Worm (Caenorhabditis elegans) whole organism, mixed stage, embryonic: ENCODE data around the gene spig-9.

ENCODE experiments used
- M03D4.4 ChIP-seq: sonication (generic microtip); optimal IDR thresholded peaks from 2 replicates; lab custom pipeline; 2017; ENCODE audit warnings: mild to moderate bottlenecking, missing genetic modification characterization, missing compliant biosample characterization
- bed-3 ChIP-seq: fragments of 200-800 bp; sonication (Bioruptor generic); optimal IDR thresholded peaks from 3 replicates; lab custom pipeline; 2018; ENCODE audit warnings: mild to moderate bottlenecking, missing genetic modification characterization, moderate library complexity, missing compliant biosample characterization
- blmp-1 ChIP-seq: fragments of 150-350 bp; optimal IDR thresholded peaks from 2 replicates; lab custom pipeline; 2014; ENCODE audit warnings: missing biosample characterization, missing genetic modification characterization
- ceh-39 ChIP-seq: fragments of 150-350 bp; optimal IDR thresholded peaks from 2 replicates; lab custom pipeline; 2014; ENCODE audit warnings: missing biosample characterization, missing genetic modification characterization
- ceh-83 ChIP-seq: fragments of 200-800 bp; sonication (Bioruptor generic); optimal IDR thresholded peaks from 2 replicates; lab custom pipeline; 2018; ENCODE audit warnings: mild to moderate bottlenecking, missing genetic modification characterization, missing compliant biosample characterization
- ces-1 ChIP-seq: fragments of 150-350 bp; optimal IDR thresholded peaks from 2 replicates; lab custom pipeline; 2014; ENCODE audit warnings: missing biosample characterization, missing genetic modification reagents, missing genetic modification characterization
- cnd-1 ChIP-seq: fragments of 200-800 bp; sonication (Bioruptor generic); optimal IDR thresholded peaks from 2 replicates; lab custom pipeline; 2018; ENCODE audit warnings: mild to moderate bottlenecking, missing genetic modification characterization, missing compliant biosample characterization
- elt-1 ChIP-seq: sonication (generic microtip); optimal IDR thresholded peaks from 2 replicates; lab custom pipeline; 2017; ENCODE audit warnings: missing genetic modification characterization, mild to moderate bottlenecking, missing compliant biosample characterization, antibody characterized with exemption, moderate library complexity, borderline replicate concordance; ENCODE audit not compliant: insufficient read depth
- elt-3 ChIP-seq: fragments of 150-350 bp; optimal IDR thresholded peaks from 2 replicates; lab custom pipeline; 2014; ENCODE audit warnings: missing biosample characterization, missing genetic modification characterization
- flh-1 ChIP-seq: fragments of 200-800 bp; sonication (Bioruptor generic); optimal IDR thresholded peaks from 2 replicates; lab custom pipeline; 2018; ENCODE audit warnings: mild to moderate bottlenecking, missing genetic modification characterization, moderate library complexity, missing compliant biosample characterization
- ham-2 ChIP-seq: fragments of 200-800 bp; sonication (Bioruptor generic); optimal IDR thresholded peaks from 2 replicates; lab custom pipeline; 2018; ENCODE audit warnings: mild to moderate bottlenecking, missing genetic modification characterization, missing compliant biosample characterization
- hlh-1 ChIP-seq: fragments of 150-350 bp; optimal IDR thresholded peaks from 2 replicates; lab custom pipeline; 2014; ENCODE audit warnings: missing biosample characterization, missing genetic modification reagents, missing genetic modification characterization
- lin-13 ChIP-seq: fragments of 150-350 bp; optimal IDR thresholded peaks from 2 replicates; lab custom pipeline; 2014; ENCODE audit warnings: missing biosample characterization, missing genetic modification characterization
- lsy-2 ChIP-seq: fragments of 150-350 bp; optimal IDR thresholded peaks from 2 replicates; lab custom pipeline; 2014; ENCODE audit warnings: missing biosample characterization, missing genetic modification characterization
- mab-5 ChIP-seq: fragments of 150-350 bp; optimal IDR thresholded peaks from 2 replicates; lab custom pipeline; 2014; ENCODE audit warnings: missing biosample characterization, missing genetic modification characterization
- mep-1 ChIP-seq: fragments of 150-350 bp; optimal IDR thresholded peaks from 2 replicates; lab custom pipeline; 2017; ENCODE audit warnings: missing biosample characterization, missing genetic modification reagents, missing genetic modification characterization, inconsistent platforms
- mls-2 ChIP-seq: sonication (generic microtip); optimal IDR thresholded peaks from 2 replicates; lab custom pipeline; 2016; ENCODE audit warnings: mild to moderate bottlenecking, missing genetic modification characterization, moderate library complexity, missing compliant biosample characterization
- nhr-237 ChIP-seq: fragments of 150-350 bp; optimal IDR thresholded peaks from 2 replicates; lab custom pipeline; 2014; ENCODE audit warnings: missing biosample characterization, missing genetic modification characterization
- nhr-28 ChIP-seq: fragments of 150-350 bp; optimal IDR thresholded peaks from 2 replicates; lab custom pipeline; 2014; ENCODE audit warnings: missing biosample characterization, missing genetic modification characterization
- nhr-76 ChIP-seq: sonication (generic microtip); optimal IDR thresholded peaks from 2 replicates; lab custom pipeline; 2017; ENCODE audit warnings: missing biosample characterization, missing genetic modification characterization
- pha-4 ChIP-seq: fragments of 150-350 bp; optimal IDR thresholded peaks from 2 replicates; lab custom pipeline; 2018; ENCODE audit warnings: missing biosample characterization, missing genetic modification reagents, missing genetic modification characterization
- sem-2 ChIP-seq: fragments of 200-800 bp; sonication (Bioruptor generic); optimal IDR thresholded peaks from 2 replicates; lab custom pipeline; 2018; ENCODE audit warnings: mild to moderate bottlenecking, missing genetic modification characterization, missing compliant biosample characterization
- snpc-4 ChIP-seq: fragments of 150-350 bp; optimal IDR thresholded peaks from 2 replicates; lab custom pipeline; 2014; ENCODE audit warnings: missing biosample characterization, missing genetic modification characterization
- sptf-1 ChIP-seq: sonication (generic microtip); optimal IDR thresholded peaks from 2 replicates; lab custom pipeline; 2017; ENCODE audit warnings: mild to moderate bottlenecking, missing genetic modification characterization, moderate library complexity, missing compliant biosample characterization
- tbx-8 ChIP-seq: fragments of 200-800 bp; sonication (Bioruptor generic); optimal IDR thresholded peaks from 2 replicates; lab custom pipeline; 2018; ENCODE audit warnings: mild to moderate bottlenecking, missing genetic modification characterization, moderate library complexity, missing compliant biosample characterization
- unc-120 ChIP-seq: sonication (generic microtip); optimal IDR thresholded peaks from 2 replicates; lab custom pipeline; 2017; ENCODE audit warnings: missing genetic modification characterization, missing compliant biosample characterization; ENCODE audit not compliant: poor library complexity, severe bottlenecking
- unc-39 ChIP-seq: fragments of 150-350 bp; optimal IDR thresholded peaks from 2 replicates; lab custom pipeline; 2014; ENCODE audit warnings: missing biosample characterization, missing genetic modification characterization
- unc-62 ChIP-seq: fragments of 150-350 bp; optimal IDR thresholded peaks from 2 replicates; lab custom pipeline; 2014; ENCODE audit warnings: missing biosample characterization, missing genetic modification reagents, missing genetic modification characterization
- ztf-11 ChIP-seq: fragments of 150-350 bp; optimal IDR thresholded peaks from 2 replicates; lab custom pipeline; 2014; ENCODE audit warnings: missing biosample characterization, missing genetic modification characterization

spig-9 gene

DNA sequence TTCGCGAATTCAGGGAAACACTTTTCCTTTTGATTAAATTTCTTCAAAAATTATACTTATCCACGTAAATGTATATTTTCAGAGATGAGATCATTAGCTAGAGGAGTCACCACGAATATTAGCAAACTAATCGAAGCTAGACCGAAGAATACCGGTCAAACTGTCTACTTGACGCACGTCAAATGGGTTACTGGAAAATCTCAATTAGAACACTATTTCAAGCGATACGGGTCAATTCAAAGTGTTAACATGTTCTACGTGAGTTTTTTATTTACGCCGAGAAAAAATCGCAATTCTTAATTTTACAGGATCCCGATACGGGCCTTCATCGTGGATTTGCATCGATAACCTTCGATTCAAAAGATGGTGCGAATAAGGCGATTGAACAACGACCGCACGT, 45.9 kb downstream of the spig-9 start, which contains the start of gene slrp-1:
TSS of gene slrp-1 (plus strand) at position 83 of the 400 bp plus-strand sequence.
- TF ChIP-seq elt-1 (tag; lab: Kevin White, UChicago), result no peak
- no peak for TF ChIP-seq ces-1 (GFP tag; lab: Kevin White, UChicago)
- TF ChIP-seq nhr-237 (tag; lab: Kevin White, UChicago), result no peak
- no peak for TF ChIP-seq blmp-1 (tag; lab: Kevin White, UChicago)

DNA sequence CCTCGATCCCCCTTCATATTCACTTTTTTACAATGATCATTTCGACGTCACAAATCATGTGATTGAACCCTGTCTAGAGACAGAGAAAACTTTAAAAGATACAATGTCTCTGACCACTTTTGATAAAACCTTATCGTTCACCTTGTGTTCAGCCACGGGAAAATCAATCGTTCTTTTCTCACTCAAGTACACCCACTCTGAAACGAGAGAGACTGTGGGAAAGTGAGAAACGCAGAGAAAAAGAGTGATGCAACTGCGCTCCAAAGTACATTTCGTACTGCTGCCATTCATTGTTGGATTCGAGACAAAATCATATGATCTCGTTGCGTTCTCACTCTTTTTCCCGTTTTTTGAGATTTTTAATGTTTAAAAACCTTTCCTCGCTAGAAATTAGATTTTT, 46.5 kb downstream of the spig-9 start:
- TF ChIP-seq mab-5, result no peak
- peak; percentile 57 for TF ChIP-seq nhr-237 (tag; lab: Kevin White, UChicago)
- TF ChIP-seq cnd-1 (tag; lab: Kevin White, UChicago), result no peak
- TF ChIP-seq lsy-2, result peak; percentile 25
- peak; percentile 79 for TF ChIP-seq mep-1 (tag; lab: Kevin White, UChicago)
- TF ChIP-seq unc-62 (GFP tag; lab: Kevin White, UChicago), result peak; percentile 20
- TF ChIP-seq ceh-39 (tag; lab: Kevin White, UChicago), result peak; percentile 6
- peak; percentile 71 for TF ChIP-seq hlh-1 (tag; lab: Kevin White, UChicago)
- TF ChIP-seq unc-39 (tag; lab: Kevin White, UChicago), result no peak
- no peak for TF ChIP-seq ztf-11
- peak; percentile 54 for TF ChIP-seq pha-4
- TF ChIP-seq ces-1 (GFP tag; lab: Kevin White, UChicago), result peak; percentile 47

DNA sequence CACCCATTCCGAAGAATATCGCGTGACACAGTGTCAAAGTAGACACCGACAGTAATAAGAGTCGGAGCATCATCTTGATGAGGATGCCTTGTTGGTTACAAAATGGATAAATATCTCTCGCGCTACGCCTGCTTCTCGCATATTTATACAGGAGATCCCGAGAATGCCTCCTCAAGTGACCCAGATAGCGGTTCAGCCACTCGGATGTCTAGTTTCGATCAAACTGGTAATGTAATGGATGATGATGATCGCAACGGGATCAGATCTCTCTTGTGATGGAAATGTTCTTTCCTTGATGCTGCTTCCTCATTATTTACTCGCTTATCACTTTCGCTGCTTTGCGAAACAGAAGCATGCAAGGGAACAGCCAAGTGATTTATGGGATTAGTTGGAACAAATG, 47.8 kb downstream of the spig-9 start, which contains the start of gene grl-17:
TSS of gene grl-17 (minus strand) at position 101 of the 400 bp plus-strand sequence.
- TF ChIP-seq flh-1 (no peak), M03D4.4 (tag; lab: Kevin White, UChicago) (no peak), snpc-4 (tag; lab: Kevin White, UChicago) (no peak), mab-5 (no peak), sem-2 (GFP tag; lab: Kevin White, UChicago) (no peak), ham-2 (GFP tag; lab: Kevin White, UChicago) (no peak), pha-4 (no peak), lin-13 (tag; lab: Kevin White, UChicago) (no peak), mls-2 (tag; lab: Kevin White, UChicago) (no peak), unc-62 (GFP tag; lab: Kevin White, UChicago) (no peak), ceh-83 (no peak), elt-3 (no peak), bed-3 (GFP tag; lab: Kevin White, UChicago) (no peak), hlh-1 (tag; lab: Kevin White, UChicago) (no peak), blmp-1 (tag; lab: Kevin White, UChicago) (no peak)
- TF ChIP-seq, all 35 proteins: peak for 0

DNA sequence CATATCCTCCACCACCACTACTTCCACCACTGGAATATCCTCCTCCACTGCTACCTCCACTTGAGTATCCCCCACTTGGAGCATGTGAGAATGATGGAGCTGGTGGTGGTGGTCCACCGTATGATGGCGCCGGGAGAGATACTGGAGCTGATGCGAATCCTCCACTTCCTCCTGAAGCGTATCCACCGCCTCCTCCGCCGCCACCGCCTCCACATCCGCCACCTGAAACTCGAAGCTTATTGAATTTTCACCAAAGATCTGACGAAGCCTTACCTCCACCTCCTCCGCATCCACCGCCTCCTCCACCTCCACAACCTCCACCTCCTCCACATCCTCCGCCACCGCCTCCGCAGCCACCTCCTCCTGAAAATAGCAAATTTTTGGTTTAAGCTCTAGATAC, 48.9 kb downstream of the spig-9 start:
- TF ChIP-seq lin-13 (tag; lab: Kevin White, UChicago), result no peak
- TF ChIP-seq unc-120 (tag; lab: Kevin White, UChicago), result no peak
- TF ChIP-seq nhr-76 (tag; lab: Kevin White, UChicago), result no peak
- no peak for TF ChIP-seq mab-5
- TF ChIP-seq sptf-1 (tag; lab: Kevin White, UChicago), result no peak
- TF ChIP-seq sem-2 (GFP tag; lab: Kevin White, UChicago), result no peak
- TF ChIP-seq cnd-1 (tag; lab: Kevin White, UChicago), result no peak
- no peak for TF ChIP-seq tbx-8
- TF ChIP-seq unc-39 (tag; lab: Kevin White, UChicago), result no peak
- no peak for TF ChIP-seq nhr-28 (tag; lab: Kevin White, UChicago)
- no peak for TF ChIP-seq ceh-83
- no peak for TF ChIP-seq ztf-11
- no peak for TF ChIP-seq ceh-39 (tag; lab: Kevin White, UChicago)
- no peak for TF ChIP-seq lsy-2
- TF ChIP-seq M03D4.4 (tag; lab: Kevin White, UChicago), result no peak
- no peak for TF ChIP-seq ces-1 (GFP tag; lab: Kevin White, UChicago)
- TF ChIP-seq mep-1 (tag; lab: Kevin White, UChicago), result no peak
- TF ChIP-seq blmp-1 (tag; lab: Kevin White, UChicago), result no peak
- TF ChIP-seq bed-3 (GFP tag; lab: Kevin White, UChicago), result no peak
- TF ChIP-seq nhr-237 (tag; lab: Kevin White, UChicago), result no peak
- TF ChIP-seq, all 35 proteins: peak for 0
